Worm (Caenorhabditis elegans) whole organism, young adult: ENCODE measurements around the gene hipr-1.

Source experiments
- B0035.1 ChIP-seq: sonication (generic microtip); optimal IDR thresholded peaks from 2 replicates; lab custom pipeline; 2016; ENCODE audit warnings: missing genetic modification characterization, mild to moderate bottlenecking, missing compliant biosample characterization, missing genotype, missing genetic modification reagents
- B0261.1 ChIP-seq: sonication (generic microtip); optimal IDR thresholded peaks from 2 replicates; lab custom pipeline; 2016; ENCODE audit warnings: mild to moderate bottlenecking, missing genetic modification characterization, moderate library complexity, missing compliant biosample characterization
- C17E4.6 ChIP-seq: fragments of 200-800 bp; sonication (Bioruptor generic); IDR thresholded peaks from 2 replicates; pipeline ENCODE4 v1.3.6; 2022; ENCODE audit warnings: missing genetic modification reagents, missing genetic modification characterization, missing compliant biosample characterization
- F22D6.2 ChIP-seq: sonication (generic microtip); optimal IDR thresholded peaks from 2 replicates; lab custom pipeline; 2016; ENCODE audit warnings: mild to moderate bottlenecking, missing genetic modification characterization, missing compliant biosample characterization
- F37B4.10 ChIP-seq: fragments of 200-800 bp; sonication (Bioruptor generic); IDR thresholded peaks from 2 replicates; pipeline ENCODE4 v1.3.6; 2022; ENCODE audit warnings: missing genetic modification characterization, missing compliant biosample characterization
- F55B11.4 ChIP-seq: sonication (generic microtip); optimal IDR thresholded peaks from 2 replicates; lab custom pipeline; 2016; ENCODE audit warnings: missing compliant biosample characterization, missing genetic modification characterization, borderline replicate concordance; ENCODE audit not compliant: insufficient read depth
- F57A8.1 ChIP-seq: fragments of 200-800 bp; sonication (Bioruptor generic); optimal IDR thresholded peaks from 2 replicates; lab custom pipeline; 2018; ENCODE audit warnings: mild to moderate bottlenecking, missing genetic modification characterization, moderate library complexity, missing compliant biosample characterization
- Y53G8AR.9 ChIP-seq: fragments of 200-800 bp; sonication (Bioruptor generic); conservative IDR thresholded peaks from 2 replicates; pipeline ENCODE4 v1.3.6; 2022; ENCODE audit warnings: missing genetic modification reagents, missing genetic modification characterization, missing compliant biosample characterization
- ZK185.1 ChIP-seq: sonication (generic microtip); optimal IDR thresholded peaks from 2 replicates; lab custom pipeline; 2016; ENCODE audit warnings: mild to moderate bottlenecking, missing genetic modification characterization, missing compliant biosample characterization; ENCODE audit not compliant: poor library complexity, severe bottlenecking
- attf-5 ChIP-seq: fragments of 200-800 bp; sonication (Bioruptor generic); optimal IDR thresholded peaks from 2 replicates; lab custom pipeline; 2018; ENCODE audit warnings: mild to moderate bottlenecking, missing genetic modification characterization, missing compliant biosample characterization
- attf-6 ChIP-seq: fragments of 200-800 bp; sonication (Bioruptor generic); IDR thresholded peaks from 2 replicates; pipeline ENCODE4 v1.3.6; 2022; ENCODE audit warnings: missing genetic modification reagents, missing genetic modification characterization, missing compliant biosample characterization
- ccch-3 ChIP-seq: fragments of 200-800 bp; sonication (Bioruptor generic); optimal IDR thresholded peaks from 2 replicates; lab custom pipeline; 2018; ENCODE audit warnings: mild to moderate bottlenecking, missing genetic modification characterization, missing compliant biosample characterization
- ceh-27 ChIP-seq: fragments of 200-800 bp; sonication (Bioruptor generic); optimal IDR thresholded peaks from 2 replicates; lab custom pipeline; 2018; ENCODE audit warnings: mild to moderate bottlenecking, missing genetic modification characterization, moderate library complexity, missing compliant biosample characterization
- ceh-79 ChIP-seq: sonication (generic microtip); optimal IDR thresholded peaks from 2 replicates; lab custom pipeline; 2017; ENCODE audit warnings: mild to moderate bottlenecking, missing genetic modification characterization, missing compliant biosample characterization
- dox-1 ChIP-seq: fragments of 200-800 bp; sonication (Bioruptor generic); IDR thresholded peaks from 2 replicates; pipeline ENCODE4 v1.3.6; 2022; ENCODE audit warnings: missing genetic modification reagents, missing genetic modification characterization, missing compliant biosample characterization
- efl-1 ChIP-seq: fragments of 150-350 bp; optimal IDR thresholded peaks from 2 replicates; lab custom pipeline; 2014; ENCODE audit warnings: missing biosample characterization, missing genetic modification reagents, missing genetic modification characterization
- egl-18 ChIP-seq: fragments of 200-800 bp; sonication (Bioruptor generic); IDR thresholded peaks from 2 replicates; pipeline ENCODE4 v1.3.6; 2022; ENCODE audit warnings: missing genetic modification reagents, missing genetic modification characterization, missing compliant biosample characterization
- ekl-4 ChIP-seq: fragments of 200-800 bp; sonication (Bioruptor generic); IDR thresholded peaks from 2 replicates; pipeline ENCODE4 v1.3.6; 2022; ENCODE audit warnings: missing genetic modification reagents, missing genetic modification characterization, missing compliant biosample characterization
- fkh-3 ChIP-seq: sonication (generic microtip); optimal IDR thresholded peaks from 2 replicates; lab custom pipeline; 2016; ENCODE audit warnings: mild to moderate bottlenecking, missing genetic modification characterization, missing compliant biosample characterization
- him-1 ChIP-seq: sonication (generic microtip); optimal IDR thresholded peaks from 2 replicates; lab custom pipeline; 2016; ENCODE audit warnings: missing genotype, missing genetic modification reagents, missing genetic modification characterization, missing compliant biosample characterization
- hlh-12 ChIP-seq: sonication (generic microtip); optimal IDR thresholded peaks from 2 replicates; lab custom pipeline; 2016; ENCODE audit warnings: missing genetic modification characterization, missing compliant biosample characterization
- hmg-20 ChIP-seq: fragments of 200-800 bp; sonication (Bioruptor generic); IDR thresholded peaks from 2 replicates; pipeline ENCODE4 v1.3.6; 2022; ENCODE audit warnings: missing genetic modification reagents, missing genetic modification characterization, missing compliant biosample characterization
- hsf-1 ChIP-seq: fragments of 200-800 bp; sonication (Bioruptor generic); IDR thresholded peaks from 2 replicates; pipeline ENCODE4 v1.3.6; 2022; ENCODE audit warnings: missing genetic modification reagents, missing genetic modification characterization, missing compliant biosample characterization
- let-526 ChIP-seq: fragments of 200-800 bp; sonication (Bioruptor generic); IDR thresholded peaks from 2 replicates; pipeline ENCODE4 v1.3.6; 2022; ENCODE audit warnings: missing genetic modification reagents, missing genetic modification characterization, missing compliant biosample characterization
- lin-26 ChIP-seq: fragments of 200-800 bp; sonication (Bioruptor generic); IDR thresholded peaks from 2 replicates; pipeline ENCODE4 v1.3.6; 2022; ENCODE audit warnings: missing genetic modification reagents, missing genetic modification characterization, missing compliant biosample characterization
- lin-35 ChIP-seq, 3 experiments: fragments of 150-350 bp in 2 of 3; sonication (generic microtip) in 1 of 3; optimal IDR thresholded peaks; 2 replicates each; lab custom pipeline; 2014 to 2018; ENCODE audit warnings: missing biosample characterization in 3 of 3, missing genetic modification characterization in 3 of 3, missing genetic modification reagents in 3 of 3
- lin-54 ChIP-seq: fragments of 200-800 bp; sonication (Bioruptor generic); optimal IDR thresholded peaks from 2 replicates; lab custom pipeline; 2018; ENCODE audit warnings: mild to moderate bottlenecking, missing genetic modification characterization, missing compliant biosample characterization
- lir-1 ChIP-seq: fragments of 200-800 bp; sonication (Bioruptor generic); conservative IDR thresholded peaks from 2 replicates; pipeline ENCODE4 v1.3.6; 2022; ENCODE audit warnings: missing genetic modification reagents, missing genetic modification characterization, missing compliant biosample characterization
- madf-10 ChIP-seq: sonication (generic microtip); optimal IDR thresholded peaks from 2 replicates; lab custom pipeline; 2016; ENCODE audit warnings: mild to moderate bottlenecking, missing genetic modification characterization, missing compliant biosample characterization
- madf-6 ChIP-seq: fragments of 200-800 bp; sonication (Bioruptor generic); IDR thresholded peaks from 2 replicates; pipeline ENCODE4 v1.3.6; 2022; ENCODE audit warnings: missing genetic modification reagents, missing genetic modification characterization, missing compliant biosample characterization
- mcd-1 ChIP-seq: fragments of 200-800 bp; sonication (Bioruptor generic); IDR thresholded peaks from 2 replicates; pipeline ENCODE4 v1.3.6; 2022; ENCODE audit warnings: missing genetic modification reagents, missing genetic modification characterization, missing compliant biosample characterization
- mes-4 ChIP-seq: sonication (generic microtip); optimal IDR thresholded peaks from 2 replicates; lab custom pipeline; 2016; ENCODE audit warnings: missing genotype, missing genetic modification characterization, missing compliant biosample characterization
- nfyb-1 ChIP-seq: fragments of 200-800 bp; sonication (Bioruptor generic); IDR thresholded peaks from 2 replicates; pipeline ENCODE4 v1.3.6; 2022; ENCODE audit warnings: missing genetic modification reagents, missing genetic modification characterization, missing compliant biosample characterization
- rpc-1 ChIP-seq, 2 experiments: fragments of 150-350 bp in 1 of 2; sonication (generic microtip) in 1 of 2; optimal IDR thresholded peaks; 2 replicates each; lab custom pipeline; 2014 to 2018; ENCODE audit warnings: missing biosample characterization in 1 of 2, missing genetic modification characterization in 1 of 2, missing genetic modification reagents in 1 of 2, missing genotype in 1 of 2
- snpc-1.1 ChIP-seq: sonication (generic microtip); optimal IDR thresholded peaks from 2 replicates; lab custom pipeline; 2017; ENCODE audit warnings: missing genetic modification characterization, mild to moderate bottlenecking, missing compliant biosample characterization, antibody characterized with exemption, moderate library complexity, missing genotype, missing genetic modification reagents; ENCODE audit not compliant: insufficient read depth
- snpc-4 ChIP-seq, 5 experiments: fragments of 150-350 bp in 1 of 5; sonication (generic microtip) in 4 of 5; optimal IDR thresholded peaks; 2 replicates each; lab custom pipeline; 2014 to 2018; ENCODE audit warnings: missing genetic modification characterization in 5 of 5, missing biosample characterization in 3 of 5, antibody characterized with exemption in 2 of 5, mild to moderate bottlenecking in 2 of 5, missing compliant biosample characterization in 2 of 5, missing genotype in 2 of 5, moderate library complexity in 2 of 5, missing genetic modification reagents in 1 of 5
- somi-1 ChIP-seq: fragments of 200-800 bp; sonication (Bioruptor generic); optimal IDR thresholded peaks from 2 replicates; lab custom pipeline; 2018; ENCODE audit warnings: mild to moderate bottlenecking, missing genetic modification characterization, missing compliant biosample characterization
- tbp1 ChIP-seq: fragments of 200-800 bp; sonication (Bioruptor generic); optimal IDR thresholded peaks from 2 replicates; lab custom pipeline; 2018; ENCODE audit warnings: mild to moderate bottlenecking, missing genetic modification characterization, missing compliant biosample characterization
- ztf-18 ChIP-seq: sonication (generic microtip); optimal IDR thresholded peaks from 2 replicates; lab custom pipeline; 2016; ENCODE audit warnings: missing genotype, mild to moderate bottlenecking, missing genetic modification characterization, missing compliant biosample characterization
- ztf-26 ChIP-seq: sonication (generic microtip); optimal IDR thresholded peaks from 2 replicates; lab custom pipeline; 2017; ENCODE audit warnings: missing genetic modification characterization, missing compliant biosample characterization
- ztf-3 ChIP-seq: fragments of 200-800 bp; sonication (Bioruptor generic); optimal IDR thresholded peaks from 2 replicates; lab custom pipeline; 2018; ENCODE audit warnings: mild to moderate bottlenecking, missing genetic modification characterization, missing compliant biosample characterization

hipr-1 gene

ce11 chrIII:8741276-8741860 is 21.4 kb downstream of the hipr-1 start, which contains the start of gene pdhk-2 (continued):
- TF ChIP-seq C17E4.6: peak; percentile 67; the same call in 1 of the 2 replicates
- peak; percentile 75; the same call in 1 of the 2 replicates for TF ChIP-seq hmg-20 (GFP tag; lab: Robert Waterston, UW)
- peak; percentile 18 for TF ChIP-seq B0261.1 (tag; lab: Kevin White, UChicago)
- peak; percentile 89 for TF ChIP-seq ZK185.1
- TF ChIP-seq ztf-26 (tag; lab: Kevin White, UChicago): peak; percentile 81
- peak; percentile 95 for TF ChIP-seq dox-1 (GFP tag; lab: Robert Waterston, UW)
- peak; percentile 89 for TF ChIP-seq attf-5 (GFP tag; lab: Kevin White, UChicago)
- peak; percentile 15 for TF ChIP-seq mes-4
- TF ChIP-seq rpc-1 (optimal IDR thresholded peaks at IDR 0.05; lab: Kevin White, UChicago): no peak
- TF ChIP-seq rpc-1 (tag; optimal IDR thresholded peaks at IDR 0.05; lab: Kevin White, UChicago): no peak
- peak; percentile 82 for TF ChIP-seq nfyb-1 (GFP tag; lab: Robert Waterston, UW)
- no peak for TF ChIP-seq lin-26 (GFP tag; lab: Robert Waterston, UW)
- TF ChIP-seq mcd-1 (GFP tag; lab: Robert Waterston, UW): peak; percentile 93
- TF ChIP-seq F57A8.1 (GFP tag; lab: Kevin White, UChicago): no peak
- TF ChIP-seq hsf-1: peak; percentile 70
- peak; percentile 85 to 98 (median 89) for TF ChIP-seq lin-35 (GFP tag; optimal IDR thresholded peaks at IDR 0.05; lab: Kevin White, UChicago)
- no peak for TF ChIP-seq egl-18
- TF ChIP-seq madf-10 (tag; lab: Kevin White, UChicago): peak; percentile 70
- TF ChIP-seq him-1 (tag; lab: Kevin White, UChicago): peak; percentile 92
- TF ChIP-seq snpc-1.1 (tag; lab: Kevin White, UChicago): no peak
- peak; percentile 99 for TF ChIP-seq lin-54 (GFP tag; lab: Kevin White, UChicago)
- peak; percentile 74 for TF ChIP-seq lir-1 (GFP tag; lab: Robert Waterston, UW)
- TF ChIP-seq B0035.1 (tag; lab: Kevin White, UChicago): peak; percentile 50
- peak; percentile 89 for TF ChIP-seq madf-6 (GFP tag; lab: Robert Waterston, UW)

- TF ChIP-seq lin-26 (GFP tag; lab: Robert Waterston, UW) (no peak), ztf-18 (tag; lab: Kevin White, UChicago) (no peak), F55B11.4 (no peak), ztf-3 (GFP tag; lab: Kevin White, UChicago) (no peak), snpc-4 (GFP tag; optimal IDR thresholded peaks at IDR 0.05; lab: Kevin White, UChicago) (no peak), snpc-4 (tag; optimal IDR thresholded peaks at IDR 0.05; lab: Kevin White, UChicago) (no peak), ekl-4 (GFP tag; lab: Robert Waterston, UW) (no peak), tbp1 (no peak), rpc-1 (optimal IDR thresholded peaks at IDR 0.05; lab: Kevin White, UChicago) (no peak), rpc-1 (tag; optimal IDR thresholded peaks at IDR 0.05; lab: Kevin White, UChicago) (no peak), efl-1 (GFP tag; lab: Kevin White, UChicago) (no peak), F37B4.10 (no peak), somi-1 (GFP tag; lab: Kevin White, UChicago) (no peak)
Observed at ce11 chrIII:8741955-8742354, 22.0 kb downstream of the hipr-1 start.

ce11 chrIII:8742584-8742983 is 22.6 kb downstream of the hipr-1 start:
- TF ChIP-seq hlh-12 (no peak), F37B4.10 (no peak), attf-6 (GFP tag; lab: Robert Waterston, UW) (no peak), madf-10 (tag; lab: Kevin White, UChicago) (no peak), F22D6.2 (tag; lab: Kevin White, UChicago) (no peak), ceh-27 (GFP tag; lab: Kevin White, UChicago) (no peak), ccch-3 (GFP tag; lab: Kevin White, UChicago) (no peak), ceh-79 (tag; lab: Kevin White, UChicago) (no peak), let-526 (GFP tag; lab: Robert Waterston, UW) (no peak), Y53G8AR.9 (GFP tag; lab: Robert Waterston, UW) (no peak), fkh-3 (tag; lab: Kevin White, UChicago) (no peak)
